Worm (Caenorhabditis elegans): ENCODE results near the gene pudl-2.

DNA sequence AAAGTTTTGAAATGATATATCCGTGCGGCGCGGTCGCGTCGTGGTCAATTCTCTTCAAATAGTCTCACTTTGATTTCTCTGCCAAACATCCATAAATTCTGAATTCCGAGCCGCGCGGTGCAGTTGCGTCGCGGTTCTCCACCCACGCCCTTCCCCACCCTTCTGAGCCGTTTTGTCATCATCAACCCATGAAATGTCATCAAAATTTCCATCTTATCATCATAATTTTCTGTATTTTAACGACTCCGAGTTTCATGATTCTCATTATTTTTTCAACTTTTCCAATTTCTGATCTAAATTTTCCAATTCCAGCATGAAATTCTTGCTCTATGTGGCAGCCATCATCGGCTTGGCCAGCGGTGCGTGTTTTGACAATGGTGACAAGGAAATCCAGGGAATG lies 7.5 kb downstream of the pudl-2 start, which contains the start of gene clec-84:
- TF ChIP-seq him-1 (tag; optimal IDR thresholded peaks at IDR 0.05) (no peak), dao-5 (tag; optimal IDR thresholded peaks at IDR 0.05) (no peak), W03F9.2 (tag; optimal IDR thresholded peaks at IDR 0.05) (no peak)

Data from whole organism, L4/young adult.